Worm (Caenorhabditis elegans): ENCODE results near the gene idhb-1.

idhb-1 gene

DNA sequence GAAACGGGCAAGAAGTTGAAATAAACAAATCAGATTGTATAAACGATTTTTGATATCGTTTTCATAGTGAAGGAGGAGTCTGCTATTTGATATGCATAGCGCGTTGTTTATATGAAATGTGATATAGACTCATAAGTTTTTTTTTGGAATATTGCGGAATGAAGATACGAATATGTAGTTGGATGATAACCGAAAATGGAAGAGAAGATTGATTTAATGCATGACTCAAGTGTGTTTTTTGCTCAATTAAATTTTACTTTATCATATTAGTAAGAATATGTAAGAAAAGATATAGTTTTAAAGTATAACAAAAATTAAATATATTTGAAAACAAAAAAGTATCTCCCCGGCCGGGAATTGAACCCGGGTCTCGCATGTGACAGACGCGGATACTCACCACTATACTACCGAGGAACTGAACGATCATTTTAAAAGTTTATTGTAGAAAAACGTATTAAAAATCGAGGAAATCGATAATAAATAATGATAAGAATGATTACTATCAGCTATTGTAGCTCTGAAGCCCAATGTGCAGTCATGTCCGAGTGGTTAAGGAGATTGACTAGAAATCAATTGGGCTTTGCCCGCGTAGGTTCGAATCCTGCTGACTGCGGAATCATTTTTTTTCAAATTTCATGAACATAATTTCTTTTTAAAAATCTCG lies 12.0 kb downstream of the idhb-1 start, which contains the start of gene lgc-25 (continued):
- peak; percentile 31 for TF ChIP-seq nhr-25 (tag; optimal IDR thresholded peaks at IDR 0.05; ENCODE audit: borderline replicate concordance, insufficient read depth)
- TF ChIP-seq rbr-2 (tag; optimal IDR thresholded peaks at IDR 0.05) = no peak
- TF ChIP-seq daf-12 (tag; optimal IDR thresholded peaks at IDR 0.05) = no peak
- TF ChIP-seq nhr-41 (GFP tag; IDR thresholded peaks at IDR 0.05) = peak; percentile 83
- peak; percentile 68 for TF ChIP-seq T26A8.4 (GFP tag; IDR thresholded peaks at IDR 0.05)
- no peak for TF ChIP-seq zip-11 (GFP tag; IDR thresholded peaks at IDR 0.05)
- TF ChIP-seq nhr-102 (tag; optimal IDR thresholded peaks at IDR 0.05) = peak; percentile 62
- TF ChIP-seq lin-15B (tag; optimal IDR thresholded peaks at IDR 0.05) = no peak
- no peak; the same call in none of the 2 replicates for TF ChIP-seq lin-38 (GFP tag; IDR thresholded peaks at IDR 0.05)
- TF ChIP-seq sdz-12 (GFP tag; optimal IDR thresholded peaks at IDR 0.05) = no peak
- no peak for TF ChIP-seq nhr-10 (tag; optimal IDR thresholded peaks at IDR 0.05)
- no peak for TF ChIP-seq nhr-111 (GFP tag; optimal IDR thresholded peaks at IDR 0.05)
- no peak for TF ChIP-seq tag-97 (GFP tag; IDR thresholded peaks at IDR 0.05)
- TF ChIP-seq zfp-3 (GFP tag; conservative IDR thresholded peaks at IDR 0.05) = peak; percentile 65; the same call in 1 of the 2 replicates
- TF ChIP-seq Y75B8A.6 (GFP tag; IDR thresholded peaks at IDR 0.05) = 0 out of 2 replicates have a peak, but pooled peaks have one; percentile 62
- peak; percentile 75 for TF ChIP-seq ceh-20 (GFP tag; IDR thresholded peaks at IDR 0.05)
- TF ChIP-seq nhr-6 (tag; optimal IDR thresholded peaks at IDR 0.05) = no peak
- TF ChIP-seq spr-3 (GFP tag; optimal IDR thresholded peaks at IDR 0.05) = no peak
- no peak for TF ChIP-seq zag-1 (tag; optimal IDR thresholded peaks at IDR 0.05)
- peak; percentile 47 to 81 for TF ChIP-seq daf-16 (GFP tag; optimal IDR thresholded peaks at IDR 0.05)
- TF ChIP-seq daf-16 (tag; optimal IDR thresholded peaks at IDR 0.05) = peak; percentile 82
- no peak for TF ChIP-seq fkh-10 (GFP tag; optimal IDR thresholded peaks at IDR 0.05)
- TF ChIP-seq Y5F2A.4 (GFP tag; optimal IDR thresholded peaks at IDR 0.05) = no peak
- peak; percentile 17 for TF ChIP-seq lin-13 (GFP tag; optimal IDR thresholded peaks at IDR 0.05)
- no peak for TF ChIP-seq aly-2 (tag; optimal IDR thresholded peaks at IDR 0.05)
- 0 out of 2 replicates have a peak, but pooled peaks have one; percentile 39 for TF ChIP-seq ZK337.2 (GFP tag; IDR thresholded peaks at IDR 0.05)
- peak; percentile 67 for TF ChIP-seq dmd-6 (GFP tag; IDR thresholded peaks at IDR 0.05)
- TF ChIP-seq php-3 (GFP tag; IDR thresholded peaks at IDR 0.05) = peak; percentile 55; the same call in 1 of the 2 replicates
- peak; percentile 62 for TF ChIP-seq ctbp-1 (GFP tag; IDR thresholded peaks at IDR 0.05)
- no peak for TF ChIP-seq unc-130 (GFP tag; optimal IDR thresholded peaks at IDR 0.05)
- no peak for TF ChIP-seq jun-1 (tag; optimal IDR thresholded peaks at IDR 0.05)
- no peak for TF ChIP-seq spr-1 (tag; optimal IDR thresholded peaks at IDR 0.05)
- TF ChIP-seq T20F7.1 (GFP tag; optimal IDR thresholded peaks at IDR 0.05) = peak; percentile 53
- peak; percentile 81 for TF ChIP-seq lim-7 (GFP tag; IDR thresholded peaks at IDR 0.05)
- no peak for TF ChIP-seq ama-1 (optimal IDR thresholded peaks at IDR 0.05)
- TF ChIP-seq zip-2 (tag; optimal IDR thresholded peaks at IDR 0.05) = no peak
- TF ChIP-seq snpc-1.2 (GFP tag; IDR thresholded peaks at IDR 0.05) = peak; percentile 77
- no peak for TF ChIP-seq aha-1 (tag)
- TF ChIP-seq lir-3 (tag; optimal IDR thresholded peaks at IDR 0.05) = peak; percentile 12
- TF ChIP-seq D1046.2 (GFP tag; IDR thresholded peaks at IDR 0.05) = peak; percentile 16; the same call in 1 of the 2 replicates
- TF ChIP-seq pha-4 (GFP tag; IDR thresholded peaks at IDR 0.05) = 0 out of 2 replicates have a peak, but pooled peaks have one; percentile 48
- no peak for TF ChIP-seq pha-4 (tag; optimal IDR thresholded peaks at IDR 0.05)
- TF ChIP-seq unc-62 (GFP tag; optimal IDR thresholded peaks at IDR 0.05 in 1 of 2) = no peak
- no peak for TF ChIP-seq unc-62 (tag; optimal IDR thresholded peaks at IDR 0.05)
- peak; percentile 55 for TF ChIP-seq hlh-11 (tag; optimal IDR thresholded peaks at IDR 0.05)
- TF ChIP-seq hmg-1.1 (GFP tag; IDR thresholded peaks at IDR 0.05) = peak; percentile 28; the same call in 1 of the 2 replicates
- TF ChIP-seq unc-39 (tag; optimal IDR thresholded peaks at IDR 0.05) = no peak
- peak; percentile 59 for TF ChIP-seq duxl-1 (tag; optimal IDR thresholded peaks at IDR 0.05; ENCODE audit: poor library complexity)

All from whole organism, L4 larva.